Worm (Caenorhabditis elegans) whole organism, L1 larva: ENCODE measurements around the gene C17C3.9.

Experiments used
- fkh-4 ChIP-seq: sonication (generic microtip); optimal IDR thresholded peaks from 2 replicates; lab custom pipeline; 2016; ENCODE audit warnings: missing compliant biosample characterization, missing genetic modification characterization, borderline replicate concordance
- hlh-4 ChIP-seq: sonication (generic microtip); optimal IDR thresholded peaks from 2 replicates; lab custom pipeline; 2016; ENCODE audit warnings: mild to moderate bottlenecking, missing genetic modification characterization, missing compliant biosample characterization
- mdl-1 ChIP-seq, 2 experiments: fragments of 150-350 bp; optimal IDR thresholded peaks; 2 replicates each; lab custom pipeline; 2014 to 2017; ENCODE audit warnings: missing biosample characterization in 2 of 2, missing genetic modification characterization in 2 of 2, inconsistent platforms in 1 of 2
- nhr-12 ChIP-seq: sonication (generic microtip); optimal IDR thresholded peaks from 2 replicates; lab custom pipeline; 2017; ENCODE audit warnings: missing biosample characterization, missing genetic modification characterization
- nhr-76 ChIP-seq: sonication (generic microtip); optimal IDR thresholded peaks from 2 replicates; lab custom pipeline; 2017; ENCODE audit warnings: missing biosample characterization, missing genetic modification characterization
- snpc-4 ChIP-seq: fragments of 150-350 bp; optimal IDR thresholded peaks from 2 replicates; lab custom pipeline; 2014; ENCODE audit warnings: missing biosample characterization, missing genetic modification characterization
- ztf-11 ChIP-seq, 2 experiments: sonication (generic microtip); optimal IDR thresholded peaks; 2 replicates each; lab custom pipeline; 2016 to 2017; ENCODE audit warnings: missing genetic modification characterization in 2 of 2, missing biosample characterization in 1 of 2, missing compliant biosample characterization in 1 of 2

- TF ChIP-seq ztf-11 (tag; optimal IDR thresholded peaks at IDR 0.05; lab: Kevin White, UChicago) (no peak), nhr-12 (tag; lab: Kevin White, UChicago) (no peak), mdl-1 (tag; optimal IDR thresholded peaks at IDR 0.05; lab: Kevin White, UChicago) (no peak), hlh-4 (tag; lab: Kevin White, UChicago) (no peak), nhr-76 (no peak), snpc-4 (tag; lab: Kevin White, UChicago) (no peak), fkh-4 (tag; lab: Kevin White, UChicago) (no peak)
Observed at ce11 chrII:5500986-5501657, 31.0 kb downstream of the C17C3.9 start, which contains the start of gene F12A10.8.
